Fruit fly (Drosophila melanogaster) whole organism, embryonic: ENCODE results near the gene CG18302.

Experiments
- CG1024 ChIP-seq: fragments of 200-800 bp; sonication (Bioruptor generic); IDR thresholded peaks from 2 replicates; pipeline ENCODE4 v1.3.6; 2022; ENCODE audit warnings: missing biosample characterization, missing genetic modification characterization
- CG10565 ChIP-seq: fragments of 200-800 bp; sonication (Bioruptor generic); optimal IDR thresholded peaks from 3 replicates; lab custom pipeline; 2016; ENCODE audit warnings: missing biosample characterization, mild to moderate bottlenecking, missing genetic modification characterization
- CG11695 ChIP-seq: fragments of 200-800 bp; sonication (Bioruptor generic); IDR thresholded peaks from 3 replicates; pipeline ENCODE4 v1.3.6; 2022; ENCODE audit warnings: missing biosample characterization, missing genetic modification characterization
- CG11696 ChIP-seq: fragments of 200-800 bp; sonication (Bioruptor generic); IDR thresholded peaks from 2 replicates; pipeline ENCODE4 v1.3.6; 2022; ENCODE audit warnings: missing biosample characterization, missing genetic modification characterization
- CG12659 ChIP-seq: fragments of 200-800 bp; sonication (Bioruptor generic); optimal IDR thresholded peaks from 3 replicates; lab custom pipeline; 2017; ENCODE audit warnings: mild to moderate bottlenecking, missing biosample characterization, missing genetic modification reagents, missing genetic modification characterization
- CG13624 ChIP-seq: fragments of 200-800 bp; sonication (Bioruptor generic); optimal IDR thresholded peaks from 2 replicates; lab custom pipeline; 2016; ENCODE audit warnings: missing biosample characterization, missing genetic modification characterization
- CG13775 ChIP-seq: fragments of 200-800 bp; sonication (Bioruptor generic); optimal IDR thresholded peaks from 3 replicates; lab custom pipeline; 2017; ENCODE audit warnings: missing biosample characterization, mild to moderate bottlenecking, missing genetic modification characterization
- CG15073 ChIP-seq: fragments of 200-800 bp; sonication (Bioruptor generic); optimal IDR thresholded peaks from 2 replicates; lab custom pipeline; 2016; ENCODE audit warnings: missing biosample characterization, missing genetic modification characterization
- CG15269 ChIP-seq: fragments of 200-800 bp; sonication (Bioruptor generic); optimal IDR thresholded peaks from 2 replicates; lab custom pipeline; 2018; ENCODE audit warnings: missing biosample characterization, mild to moderate bottlenecking, missing genetic modification characterization, moderate library complexity
- CG17385 ChIP-seq: fragments of 200-800 bp; sonication (Bioruptor generic); optimal IDR thresholded peaks from 3 replicates; lab custom pipeline; 2018; ENCODE audit warnings: missing biosample characterization, mild to moderate bottlenecking, missing genetic modification characterization
- CG17829 ChIP-seq: fragments of 200-800 bp; optimal IDR thresholded peaks from 2 replicates; lab custom pipeline; 2019; ENCODE audit warnings: missing biosample characterization, mild to moderate bottlenecking, missing genetic modification characterization, moderate library complexity
- CG18011 ChIP-seq: fragments of 200-800 bp; sonication (Bioruptor generic); optimal IDR thresholded peaks from 2 replicates; lab custom pipeline; 2017; ENCODE audit warnings: missing biosample characterization, missing genetic modification characterization, mild to moderate bottlenecking, moderate library complexity, missing genotype
- CG18476 ChIP-seq: fragments of 200-800 bp; sonication (Bioruptor generic); optimal IDR thresholded peaks from 2 replicates; lab custom pipeline; 2016; ENCODE audit warnings: missing biosample characterization, mild to moderate bottlenecking, missing genetic modification characterization
- CG18599 ChIP-seq: fragments of 200-800 bp; sonication (Bioruptor generic); optimal IDR thresholded peaks from 3 replicates; lab custom pipeline; 2017; ENCODE audit warnings: missing biosample characterization, missing genetic modification characterization, mild to moderate bottlenecking, moderate library complexity, missing genetic modification reagents
- CG2116 ChIP-seq: fragments of 200-800 bp; sonication (Bioruptor generic); optimal IDR thresholded peaks from 3 replicates; lab custom pipeline; 2018; ENCODE audit warnings: missing biosample characterization, mild to moderate bottlenecking, missing genetic modification characterization
- CG2889 ChIP-seq: fragments of 200-800 bp; sonication (Bioruptor generic); IDR thresholded peaks from 3 replicates; pipeline ENCODE4 v1.3.6; 2022; ENCODE audit warnings: missing biosample characterization, missing genetic modification characterization
- CG31441 ChIP-seq: fragments of 200-800 bp; sonication (Bioruptor generic); IDR thresholded peaks from 2 replicates; pipeline ENCODE4 v1.3.6; 2022; ENCODE audit warnings: missing biosample characterization, missing genetic modification characterization
- CG32532 ChIP-seq: fragments of 200-800 bp; sonication (Bioruptor generic); IDR thresholded peaks from 2 replicates; pipeline ENCODE4 v1.3.6; 2022; ENCODE audit warnings: missing biosample characterization, missing genetic modification characterization
- CG32767 ChIP-seq: fragments of 200-800 bp; sonication (Bioruptor generic); IDR thresholded peaks from 2 replicates; pipeline ENCODE4 v1.3.6; 2022; ENCODE audit warnings: missing biosample characterization, missing genetic modification characterization
- CG43689 ChIP-seq: fragments of 200-800 bp; sonication (Bioruptor generic); IDR thresholded peaks from 2 replicates; pipeline ENCODE4 v1.3.6; 2022; ENCODE audit warnings: missing biosample characterization, missing genetic modification characterization
- CG4424 ChIP-seq: fragments of 200-800 bp; sonication (Bioruptor generic); optimal IDR thresholded peaks from 3 replicates; lab custom pipeline; 2016; ENCODE audit warnings: missing biosample characterization, missing genetic modification characterization
- CG5245 ChIP-seq: fragments of 200-800 bp; sonication (Bioruptor generic); optimal IDR thresholded peaks from 3 replicates; lab custom pipeline; 2016; ENCODE audit warnings: missing biosample characterization, missing genetic modification characterization
- CG6654 ChIP-seq: fragments of 200-800 bp; sonication (Bioruptor generic); optimal IDR thresholded peaks from 2 replicates; lab custom pipeline; 2017; ENCODE audit warnings: missing biosample characterization, mild to moderate bottlenecking, missing genetic modification characterization
- CG7556 ChIP-seq: fragments of 200-800 bp; sonication (Bioruptor generic); optimal IDR thresholded peaks from 2 replicates; lab custom pipeline; 2017; ENCODE audit warnings: missing biosample characterization, mild to moderate bottlenecking, missing genetic modification characterization
- CG7963 ChIP-seq: fragments of 200-800 bp; sonication (Bioruptor generic); IDR thresholded peaks from 3 replicates; pipeline ENCODE4 v1.3.6; 2022; ENCODE audit warnings: missing biosample characterization, missing genetic modification characterization; ENCODE audit not compliant: partially characterized antibody
- CG8765 ChIP-seq: fragments of 200-800 bp; sonication (Bioruptor generic); IDR thresholded peaks from 2 replicates; pipeline ENCODE4 v1.3.6; 2022; ENCODE audit warnings: missing biosample characterization, missing genetic modification characterization
- CG9932 ChIP-seq: fragments of 200-800 bp; sonication (Bioruptor generic); IDR thresholded peaks from 2 replicates; pipeline ENCODE4 v1.3.6; 2022; ENCODE audit warnings: missing biosample characterization, missing genetic modification characterization
- Doc3 ChIP-seq: fragments of 200-800 bp; sonication (Bioruptor generic); IDR thresholded peaks from 3 replicates; pipeline ENCODE4 v1.3.6; 2022; ENCODE audit warnings: missing biosample characterization, missing genetic modification characterization; ENCODE audit not compliant: partially characterized antibody
- Hmr ChIP-seq: fragments of 200-800 bp; sonication (Bioruptor generic); optimal IDR thresholded peaks from 3 replicates; lab custom pipeline; 2017; ENCODE audit warnings: mild to moderate bottlenecking, missing biosample characterization, missing genetic modification reagents, missing genetic modification characterization
- Hr39 ChIP-seq: fragments of >200 bp; optimal IDR thresholded peaks from 2 replicates; lab custom pipeline; 2017
- NC2α ChIP-seq: fragments of 200-800 bp; sonication (Bioruptor generic); optimal IDR thresholded peaks from 2 replicates; lab custom pipeline; 2016; ENCODE audit warnings: missing biosample characterization, missing genetic modification characterization
- Oli ChIP-seq: fragments of 200-800 bp; sonication (Bioruptor generic); optimal IDR thresholded peaks from 2 replicates; lab custom pipeline; 2018; ENCODE audit warnings: missing biosample characterization, mild to moderate bottlenecking, missing genetic modification characterization, moderate library complexity
- ab ChIP-seq: fragments of 200-800 bp; sonication (Bioruptor generic); optimal IDR thresholded peaks from 2 replicates; lab custom pipeline; 2016; ENCODE audit warnings: missing biosample characterization, missing genetic modification characterization
- ac ChIP-seq: fragments of 200-800 bp; sonication (Bioruptor generic); optimal IDR thresholded peaks from 3 replicates; lab custom pipeline; 2017; ENCODE audit warnings: missing biosample characterization, mild to moderate bottlenecking, missing genetic modification characterization
- bcd ChIP-seq: fragments of 200-800 bp; sonication (Bioruptor generic); optimal IDR thresholded peaks from 2 replicates; lab custom pipeline; 2017; ENCODE audit warnings: missing biosample characterization, mild to moderate bottlenecking, missing genetic modification characterization
- bigmax ChIP-seq: fragments of 200-800 bp; sonication (Bioruptor generic); optimal IDR thresholded peaks from 2 replicates; lab custom pipeline; 2018; ENCODE audit warnings: missing biosample characterization, mild to moderate bottlenecking, missing genetic modification characterization
- chinmo ChIP-seq: fragments of 200-800 bp; sonication (Bioruptor generic); IDR thresholded peaks from 4 replicates; pipeline ENCODE4 v1.3.6; 2022; ENCODE audit warnings: missing biosample characterization, missing genetic modification characterization; ENCODE audit not compliant: partially characterized antibody
- cwo ChIP-seq: fragments of 200-800 bp; sonication (Bioruptor generic); optimal IDR thresholded peaks from 3 replicates; lab custom pipeline; 2017; ENCODE audit warnings: missing biosample characterization, missing genetic modification characterization, mild to moderate bottlenecking, moderate library complexity, missing genetic modification reagents
- fd3F ChIP-seq: fragments of 200-800 bp; sonication (Bioruptor generic); optimal IDR thresholded peaks from 2 replicates; lab custom pipeline; 2018; ENCODE audit warnings: missing biosample characterization, mild to moderate bottlenecking, missing genetic modification characterization, moderate library complexity
- hbn ChIP-seq: fragments of 200-800 bp; sonication (Bioruptor generic); IDR thresholded peaks from 2 replicates; pipeline ENCODE4 v1.3.6; 2022; ENCODE audit warnings: missing biosample characterization, missing genetic modification characterization; ENCODE audit not compliant: partially characterized antibody
- hth ChIP-seq: fragments of >200 bp; optimal IDR thresholded peaks from 2 replicates; lab custom pipeline; 2017; ENCODE audit warnings: inconsistent platforms
- lola ChIP-seq, 3 experiments: fragments of >200 bp in 2 of 3; fragments of 200-800 bp in 1 of 3; sonication (Bioruptor generic) in 1 of 3; optimal IDR thresholded peaks; 2 replicates each; lab custom pipeline; 2017 to 2019; ENCODE audit warnings: missing biosample characterization in 3 of 3, missing genetic modification characterization in 3 of 3, mild to moderate bottlenecking in 1 of 3, moderate library complexity in 1 of 3
- lov ChIP-seq, 2 experiments: fragments of 200-800 bp in 1 of 2; fragments of >200 bp in 1 of 2; sonication (Bioruptor generic) in 1 of 2; IDR thresholded peaks in 1 of 2; optimal IDR thresholded peaks in 1 of 2; 2 replicates in 1 of 2; 3 replicates in 1 of 2; pipeline versions ENCODE4 v1.3.6 to Lab custom; 2017 to 2022; ENCODE audit warnings: missing biosample characterization in 1 of 2, missing genetic modification characterization in 1 of 2
- luna ChIP-seq: fragments of 200-800 bp; sonication (Bioruptor generic); optimal IDR thresholded peaks from 2 replicates; lab custom pipeline; 2016; ENCODE audit warnings: missing biosample characterization, missing genetic modification characterization
- nau ChIP-seq: fragments of 200-800 bp; sonication (Bioruptor generic); optimal IDR thresholded peaks from 3 replicates; lab custom pipeline; 2017; ENCODE audit warnings: missing biosample characterization, mild to moderate bottlenecking, missing genetic modification characterization, missing genetic modification reagents
- pfk ChIP-seq: fragments of 200-800 bp; sonication (Bioruptor generic); optimal IDR thresholded peaks from 2 replicates; lab custom pipeline; 2018; ENCODE audit warnings: missing biosample characterization, mild to moderate bottlenecking, missing genetic modification characterization, moderate library complexity
- pnt ChIP-seq: fragments of 200-800 bp; sonication (Bioruptor generic); optimal IDR thresholded peaks from 3 replicates; lab custom pipeline; 2016; ENCODE audit warnings: missing biosample characterization, missing genetic modification characterization
- ro ChIP-seq: fragments of 200-800 bp; sonication (Bioruptor generic); IDR thresholded peaks from 2 replicates; pipeline ENCODE4 v1.3.6; 2022; ENCODE audit warnings: missing biosample characterization, missing genetic modification characterization
- salm ChIP-seq: fragments of 200-800 bp; sonication (Bioruptor generic); optimal IDR thresholded peaks from 2 replicates; lab custom pipeline; 2018; ENCODE audit warnings: missing biosample characterization, mild to moderate bottlenecking, missing genetic modification characterization
- ssp ChIP-seq: fragments of 200-800 bp; sonication (Bioruptor generic); IDR thresholded peaks from 2 replicates; pipeline ENCODE4 v1.3.6; 2022; ENCODE audit warnings: missing biosample characterization, missing genetic modification characterization

Gene CG18302

DNA sequence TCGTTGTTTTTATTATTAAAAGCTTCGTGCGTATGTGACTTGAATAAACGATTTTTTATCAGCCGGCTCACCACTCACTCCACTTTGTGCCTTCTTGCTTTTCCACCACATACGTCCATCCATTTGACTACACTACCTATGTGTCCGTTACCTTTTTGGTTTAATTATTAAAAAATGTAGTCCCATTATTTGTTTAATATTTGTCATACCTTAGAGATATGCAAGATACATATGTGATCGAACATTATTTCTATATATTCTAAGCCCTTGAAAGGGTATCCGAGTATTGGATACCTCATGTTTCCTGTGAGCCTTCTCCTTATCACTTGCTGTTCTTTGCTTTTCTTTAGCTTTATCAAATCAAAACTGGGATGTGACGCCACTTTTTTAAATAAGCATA lies 14.9 kb upstream of the CG18302 start (continued):
- TF ChIP-seq bcd (GFP tag; lab: Kevin White, UChicago) (peak; percentile 66), CG2116 (GFP tag; lab: Kevin White, UChicago) (peak; percentile 3), CG32532 (GFP tag; lab: Robert Waterston, UW) (peak; percentile 75), pfk (GFP tag; lab: Kevin White, UChicago) (no peak), CG11695 (GFP tag; lab: Robert Waterston, UW) (peak; percentile 68; the same call in 2 of the 3 replicates), nau (GFP tag; lab: Kevin White, UChicago) (peak; percentile 36), CG7963 (GFP tag; lab: Robert Waterston, UW) (no peak), CG7556 (peak; percentile 72), CG32767 (GFP tag; lab: Robert Waterston, UW) (no peak), Doc3 (no peak), CG13775 (GFP tag; lab: Kevin White, UChicago) (no peak), hth (lab: Kevin White, UChicago) (no peak), fd3F (GFP tag; lab: Kevin White, UChicago) (peak; percentile 26), CG15269 (tag; lab: Kevin White, UChicago) (peak; percentile 68), CG9932 (GFP tag; lab: Robert Waterston, UW) (0 out of 2 replicates have a peak, but pooled peaks have one; percentile 12), lov (optimal IDR thresholded peaks at IDR 0.05; lab: Kevin White, UChicago) (no peak), lov (GFP tag; IDR thresholded peaks at IDR 0.05; lab: Robert Waterston, UW) (no peak), CG5245 (no peak), Oli (tag; lab: Kevin White, UChicago) (peak; percentile 55), CG18476 (peak; percentile 44), CG2889 (GFP tag; lab: Robert Waterston, UW) (peak; percentile 43; the same call in 1 of the 3 replicates), CG11696 (peak; percentile 50), ro (GFP tag; lab: Robert Waterston, UW) (peak; percentile 42), CG10565 (GFP tag; lab: Kevin White, UChicago) (no peak), Hmr (peak; percentile 79), CG17829 (tag; lab: Kevin White, UChicago) (peak; percentile 50), cwo (GFP tag; lab: Kevin White, UChicago) (peak; percentile 64), CG6654 (no peak), CG13624 (GFP tag; lab: Kevin White, UChicago) (peak; percentile 54), CG4424 (GFP tag; lab: Kevin White, UChicago) (peak; percentile 40), hbn (no peak), ab (no peak), salm (tag; lab: Kevin White, UChicago) (peak; percentile 14), CG8765 (no peak), CG43689 (GFP tag; lab: Robert Waterston, UW) (no peak), lola (GFP tag; optimal IDR thresholded peaks at IDR 0.05; lab: Kevin White, UChicago) (no peak), bigmax (GFP tag; lab: Kevin White, UChicago) (no peak), ssp (GFP tag; lab: Robert Waterston, UW) (peak; percentile 26; the same call in 1 of the 2 replicates), CG17385 (GFP tag; lab: Kevin White, UChicago) (peak; percentile 48), CG1024 (GFP tag; lab: Robert Waterston, UW) (no peak), ac (GFP tag; lab: Kevin White, UChicago) (no peak), CG12659 (GFP tag; lab: Kevin White, UChicago) (peak; percentile 50), Hr39 (lab: Kevin White, UChicago) (no peak), chinmo (GFP tag; lab: Robert Waterston, UW) (no peak), pnt (GFP tag; lab: Kevin White, UChicago) (peak; percentile 34), CG18011 (GFP tag; lab: Kevin White, UChicago) (peak; percentile 41), luna (GFP tag; lab: Kevin White, UChicago) (no peak), NC2α (no peak), CG31441 (GFP tag; lab: Robert Waterston, UW) (peak; percentile 48; the same call in 1 of the 2 replicates), CG15073 (GFP tag; lab: Kevin White, UChicago) (no peak), CG18599 (GFP tag; lab: Kevin White, UChicago) (peak; percentile 85)
